Fruit fly (Drosophila melanogaster) Kc167 (cell line): ENCODE measurements around the gene CG18223.

Experiments
- h ChIP-seq: fragments of >200 bp; optimal IDR thresholded peaks from 3 replicates; lab custom pipeline; 2018; ENCODE audit warnings: missing external identifiers
- psq ChIP-seq: fragments of >200 bp; optimal IDR thresholded peaks from 2 replicates; lab custom pipeline; 2017; ENCODE audit warnings: missing external identifiers

dm6 chr3L:18916466-18916865 lies 3.7 kb downstream of the CG18223 start:
- TF ChIP-seq h (lab: Kevin White, UChicago) (no peak), psq (lab: Kevin White, UChicago) (no peak)
